Worm (Caenorhabditis elegans): ENCODE results near the gene T25F10.1.

DNA sequence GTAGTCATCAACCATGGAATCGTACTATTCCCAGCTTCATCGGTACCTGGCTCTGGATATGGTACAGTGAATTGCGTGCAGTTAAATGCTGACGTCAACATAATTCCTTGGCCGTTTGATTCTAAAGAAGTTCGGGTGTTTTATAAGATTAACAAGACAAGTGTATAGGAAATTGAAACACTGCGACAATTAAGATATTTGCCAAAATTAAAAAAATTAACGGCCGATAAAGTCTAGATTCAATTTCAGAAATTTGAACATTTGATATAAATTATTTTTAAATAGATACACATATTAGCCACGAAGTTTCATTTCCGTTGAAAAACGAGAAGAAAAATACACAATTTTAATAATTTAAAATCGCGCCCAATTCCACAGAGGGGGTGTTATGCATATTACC lies 38.0 kb downstream of the T25F10.1 start, which contains the start of gene dmsr-12:
- TF ChIP-seq hlh-17 (GFP tag; optimal IDR thresholded peaks at IDR 0.05; ENCODE audit: borderline replicate concordance): no peak
- TF ChIP-seq efl-3 (GFP tag; optimal IDR thresholded peaks at IDR 0.05): no peak
- TF ChIP-seq rnt-1 (tag; optimal IDR thresholded peaks at IDR 0.05): no peak
- TF ChIP-seq lin-13 (GFP tag; optimal IDR thresholded peaks at IDR 0.05): no peak
- TF ChIP-seq lin-15B (tag; optimal IDR thresholded peaks at IDR 0.05): no peak
- TF ChIP-seq unc-130 (tag; optimal IDR thresholded peaks at IDR 0.05): no peak
- no peak for TF ChIP-seq nhr-84 (tag; optimal IDR thresholded peaks at IDR 0.05)
